Worm (Caenorhabditis elegans) whole organism, L4 larva: ENCODE results near the gene syd-1.

ENCODE experiments used
- Y48G9A.11 ChIP-seq: fragments of 200-800 bp; sonication (Bioruptor generic); IDR thresholded peaks from 2 replicates; pipeline ENCODE4 v1.3.6; 2022; ENCODE audit warnings: missing genetic modification reagents, missing genetic modification characterization, missing compliant biosample characterization
- ceh-82 ChIP-seq: sonication (generic microtip); optimal IDR thresholded peaks from 2 replicates; lab custom pipeline; 2017; ENCODE audit warnings: missing biosample characterization, missing genetic modification characterization
- dmd-9 ChIP-seq: fragments of 200-800 bp; sonication (Bioruptor generic); IDR thresholded peaks from 2 replicates; pipeline ENCODE4 v1.3.6; 2022; ENCODE audit warnings: missing genetic modification reagents, missing genetic modification characterization, missing compliant biosample characterization
- dpl-1 ChIP-seq: fragments of 150-350 bp; optimal IDR thresholded peaks from 2 replicates; lab custom pipeline; 2014; ENCODE audit warnings: missing biosample characterization, missing genetic modification reagents, missing genetic modification characterization
- jun-1 ChIP-seq: fragments of 150-350 bp; optimal IDR thresholded peaks from 2 replicates; lab custom pipeline; 2014; ENCODE audit warnings: missing biosample characterization, missing genetic modification reagents, missing genetic modification characterization
- madf-9 ChIP-seq: fragments of 200-800 bp; sonication (Bioruptor generic); conservative IDR thresholded peaks from 2 replicates; pipeline ENCODE4 v1.3.6; 2022; ENCODE audit warnings: missing genetic modification reagents, missing genetic modification characterization, missing compliant biosample characterization
- nhr-41 ChIP-seq: fragments of 200-800 bp; sonication (Bioruptor generic); IDR thresholded peaks from 2 replicates; pipeline ENCODE4 v1.3.6; 2022; ENCODE audit warnings: missing genetic modification reagents, missing genetic modification characterization, missing compliant biosample characterization

DNA sequence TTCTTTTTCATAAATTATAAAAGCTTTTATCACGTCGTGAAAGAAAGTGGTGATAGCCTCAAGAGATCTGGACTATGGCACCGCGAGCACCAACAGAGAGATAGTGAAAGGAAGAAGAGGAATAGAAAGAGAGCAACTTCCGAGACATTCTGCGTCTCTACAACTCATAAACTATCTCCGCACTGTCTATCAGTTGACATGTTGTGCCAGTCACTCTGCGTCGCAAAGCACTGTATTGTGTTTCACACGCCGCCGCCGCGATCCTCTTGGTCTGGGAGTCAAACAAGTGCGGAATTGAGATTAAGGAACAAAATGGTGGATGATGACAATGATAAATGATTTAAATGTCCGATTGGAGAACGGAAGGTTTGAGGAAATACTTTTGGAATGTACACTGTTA lies 28.8 kb upstream of the syd-1 start:
- TF ChIP-seq jun-1 (tag; lab: Kevin White, UChicago) (no peak), dpl-1 (no peak), madf-9 (no peak), dmd-9 (GFP tag; lab: Robert Waterston, UW) (no peak), ceh-82 (no peak), nhr-41 (no peak), Y48G9A.11 (GFP tag; lab: Robert Waterston, UW) (no peak)
